Worm (Caenorhabditis elegans) whole organism, late embryonic: ENCODE measurements around the gene Y116A8C.29.

Source experiments
- F13H6.1 ChIP-seq: sonication (generic microtip); optimal IDR thresholded peaks from 2 replicates; lab custom pipeline; 2016; ENCODE audit warnings: missing genetic modification characterization, missing compliant biosample characterization
- K02D7.2 ChIP-seq: sonication (generic microtip); optimal IDR thresholded peaks from 2 replicates; lab custom pipeline; 2017; ENCODE audit warnings: mild to moderate bottlenecking, missing genetic modification characterization, missing compliant biosample characterization
- T23F11.4 ChIP-seq: fragments of 200-800 bp; sonication (Bioruptor generic); optimal IDR thresholded peaks from 2 replicates; lab custom pipeline; 2018; ENCODE audit warnings: mild to moderate bottlenecking, missing genetic modification characterization, missing compliant biosample characterization
- Y22D7AL.16 ChIP-seq: sonication (generic microtip); optimal IDR thresholded peaks from 2 replicates; lab custom pipeline; 2016; ENCODE audit warnings: missing genetic modification characterization, missing compliant biosample characterization
- ahr-1 ChIP-seq: sonication (generic microtip); optimal IDR thresholded peaks from 2 replicates; lab custom pipeline; 2016; ENCODE audit warnings: missing genetic modification characterization, missing compliant biosample characterization
- ama-1 ChIP-seq: fragments of 150-350 bp; optimal IDR thresholded peaks from 2 replicates; lab custom pipeline; 2014
- ceh-14 ChIP-seq: sonication (generic microtip); optimal IDR thresholded peaks from 2 replicates; lab custom pipeline; 2016; ENCODE audit warnings: missing genotype, missing genetic modification characterization, missing compliant biosample characterization
- ceh-18 ChIP-seq: sonication (generic microtip); optimal IDR thresholded peaks from 2 replicates; lab custom pipeline; 2016; ENCODE audit warnings: missing genetic modification characterization, missing compliant biosample characterization
- ceh-2 ChIP-seq: sonication (generic microtip); optimal IDR thresholded peaks from 2 replicates; lab custom pipeline; 2016; ENCODE audit warnings: missing genotype, missing genetic modification characterization, missing compliant biosample characterization
- ceh-30 ChIP-seq: fragments of 150-350 bp; optimal IDR thresholded peaks from 2 replicates; lab custom pipeline; 2014; ENCODE audit warnings: missing biosample characterization, missing genetic modification characterization
- ceh-31 ChIP-seq: sonication (generic microtip); optimal IDR thresholded peaks from 2 replicates; lab custom pipeline; 2016; ENCODE audit warnings: missing genetic modification characterization, missing compliant biosample characterization
- ceh-34 ChIP-seq: sonication (generic microtip); optimal IDR thresholded peaks from 2 replicates; lab custom pipeline; 2016; ENCODE audit warnings: mild to moderate bottlenecking, missing genetic modification characterization, missing compliant biosample characterization
- ceh-48 ChIP-seq: sonication (generic microtip); optimal IDR thresholded peaks from 2 replicates; lab custom pipeline; 2016; ENCODE audit warnings: missing genetic modification characterization, inconsistent platforms, missing compliant biosample characterization
- ceh-6 ChIP-seq: fragments of 200-800 bp; sonication (Bioruptor generic); optimal IDR thresholded peaks from 2 replicates; lab custom pipeline; 2018; ENCODE audit warnings: mild to moderate bottlenecking, missing genetic modification characterization, missing compliant biosample characterization
- dmd-4 ChIP-seq: sonication (generic microtip); optimal IDR thresholded peaks from 2 replicates; lab custom pipeline; 2016; ENCODE audit warnings: borderline replicate concordance, missing genetic modification characterization, missing compliant biosample characterization
- elt-2 ChIP-seq: sonication (generic microtip); optimal IDR thresholded peaks from 2 replicates; lab custom pipeline; 2016; ENCODE audit warnings: missing genetic modification reagents, missing genetic modification characterization, missing compliant biosample characterization
- elt-4 ChIP-seq: sonication (generic microtip); optimal IDR thresholded peaks from 2 replicates; lab custom pipeline; 2016; ENCODE audit warnings: missing genetic modification characterization, missing compliant biosample characterization
- ets-4 ChIP-seq: sonication (generic microtip); optimal IDR thresholded peaks from 2 replicates; lab custom pipeline; 2016; ENCODE audit warnings: missing genetic modification characterization, missing compliant biosample characterization
- fax-1 ChIP-seq: sonication (generic microtip); optimal IDR thresholded peaks from 2 replicates; lab custom pipeline; 2016; ENCODE audit warnings: missing genotype, missing genetic modification characterization, missing compliant biosample characterization
- gmeb-2 ChIP-seq: sonication (generic microtip); optimal IDR thresholded peaks from 2 replicates; lab custom pipeline; 2016; ENCODE audit warnings: missing genetic modification characterization, inconsistent platforms, missing compliant biosample characterization
- hlh-15 ChIP-seq: sonication (generic microtip); optimal IDR thresholded peaks from 2 replicates; lab custom pipeline; 2016; ENCODE audit warnings: missing genetic modification characterization, missing compliant biosample characterization
- lim-6 ChIP-seq: sonication (generic microtip); optimal IDR thresholded peaks from 2 replicates; lab custom pipeline; 2016; ENCODE audit warnings: missing genetic modification characterization, missing compliant biosample characterization
- lin-11 ChIP-seq: fragments of 200-800 bp; sonication (Bioruptor generic); optimal IDR thresholded peaks from 2 replicates; lab custom pipeline; 2018; ENCODE audit warnings: mild to moderate bottlenecking, missing genetic modification characterization, missing compliant biosample characterization
- madf-2 ChIP-seq: sonication (generic microtip); optimal IDR thresholded peaks from 2 replicates; lab custom pipeline; 2017; ENCODE audit warnings: missing genetic modification characterization, missing compliant biosample characterization
- mec-3 ChIP-seq: sonication (generic microtip); optimal IDR thresholded peaks from 2 replicates; lab custom pipeline; 2016; ENCODE audit warnings: borderline replicate concordance, missing genetic modification characterization, missing compliant biosample characterization
- nfya-1 ChIP-seq: sonication (generic microtip); optimal IDR thresholded peaks from 2 replicates; lab custom pipeline; 2017; ENCODE audit warnings: missing genetic modification characterization, mild to moderate bottlenecking, missing compliant biosample characterization, antibody characterized with exemption, moderate library complexity
- nhr-11 ChIP-seq: fragments of 150-350 bp; optimal IDR thresholded peaks from 2 replicates; lab custom pipeline; 2014; ENCODE audit warnings: missing biosample characterization, missing genetic modification characterization
- pag-3 ChIP-seq: sonication (generic microtip); optimal IDR thresholded peaks from 2 replicates; lab custom pipeline; 2016; ENCODE audit warnings: missing compliant biosample characterization, missing genetic modification characterization, borderline replicate concordance
- pat-9 ChIP-seq: fragments of 200-800 bp; sonication (Bioruptor generic); optimal IDR thresholded peaks from 2 replicates; lab custom pipeline; 2018; ENCODE audit warnings: mild to moderate bottlenecking, missing genetic modification characterization, moderate library complexity, missing compliant biosample characterization
- pax-1 ChIP-seq: fragments of 150-350 bp; optimal IDR thresholded peaks from 2 replicates; lab custom pipeline; 2014; ENCODE audit warnings: missing biosample characterization, missing genetic modification characterization
- pqm-1 ChIP-seq: sonication (generic microtip); optimal IDR thresholded peaks from 2 replicates; lab custom pipeline; 2016; ENCODE audit warnings: missing genetic modification characterization, missing compliant biosample characterization
- ref-2 ChIP-seq: sonication (generic microtip); optimal IDR thresholded peaks from 2 replicates; lab custom pipeline; 2016; ENCODE audit warnings: missing genetic modification characterization, missing compliant biosample characterization
- sox-4 ChIP-seq: sonication (generic microtip); optimal IDR thresholded peaks from 2 replicates; lab custom pipeline; 2017; ENCODE audit warnings: mild to moderate bottlenecking, missing genetic modification characterization, inconsistent platforms, missing compliant biosample characterization
- syd-9 ChIP-seq: sonication (generic microtip); optimal IDR thresholded peaks from 2 replicates; lab custom pipeline; 2016; ENCODE audit warnings: mild to moderate bottlenecking, missing genetic modification characterization, moderate library complexity, missing compliant biosample characterization
- tbx-7 ChIP-seq: sonication (generic microtip); optimal IDR thresholded peaks from 2 replicates; lab custom pipeline; 2016; ENCODE audit warnings: missing genotype, missing genetic modification characterization, missing compliant biosample characterization
- ttx-3 ChIP-seq: sonication (generic microtip); optimal IDR thresholded peaks from 2 replicates; lab custom pipeline; 2016; ENCODE audit warnings: missing genetic modification reagents, missing genetic modification characterization, missing compliant biosample characterization
- unc-55 ChIP-seq: sonication (generic microtip); optimal IDR thresholded peaks from 2 replicates; lab custom pipeline; 2017; ENCODE audit warnings: missing biosample characterization, missing genetic modification reagents, missing genetic modification characterization
- zip-5 ChIP-seq: sonication (generic microtip); optimal IDR thresholded peaks from 2 replicates; lab custom pipeline; 2016; ENCODE audit warnings: missing genetic modification characterization, missing compliant biosample characterization

Y116A8C.29 gene

ce11 chrIV:17100628-17101338 is 7.0 kb downstream of the Y116A8C.29 start:
- TF ChIP-seq pag-3 (tag; lab: Kevin White, UChicago): no peak
- peak; percentile 92 for TF ChIP-seq nfya-1 (tag; lab: Kevin White, UChicago)

ce11 chrIV:17103116-17103515 is 9.3 kb downstream of the Y116A8C.29 start:
- TF ChIP-seq ets-4 (no peak), pax-1 (no peak), elt-4 (tag; lab: Kevin White, UChicago) (no peak), T23F11.4 (no peak), lin-11 (no peak), unc-55 (GFP tag; lab: Kevin White, UChicago) (no peak), ceh-30 (tag; lab: Kevin White, UChicago) (no peak), ahr-1 (tag; lab: Kevin White, UChicago) (no peak), pat-9 (tag; lab: Kevin White, UChicago) (no peak), ceh-6 (GFP tag; lab: Kevin White, UChicago) (no peak), ama-1 (no peak), lim-6 (tag; lab: Kevin White, UChicago) (no peak), ceh-18 (tag; lab: Kevin White, UChicago) (no peak), ceh-2 (no peak), zip-5 (no peak)

ce11 chrIV:17103615-17104014 is 9.8 kb downstream of the Y116A8C.29 start, which contains the start of gene Y116A8C.30:
Gene Y116A8C.30 (minus strand): TSS chrIV:17103715.
- TF ChIP-seq Y22D7AL.16 (tag; lab: Kevin White, UChicago) (no peak), gmeb-2 (tag; lab: Kevin White, UChicago) (no peak), ceh-48 (tag; lab: Kevin White, UChicago) (no peak), nhr-11 (tag; lab: Kevin White, UChicago) (no peak), ttx-3 (tag; lab: Kevin White, UChicago) (no peak), elt-4 (tag; lab: Kevin White, UChicago) (no peak), tbx-7 (tag; lab: Kevin White, UChicago) (no peak), T23F11.4 (no peak), ceh-6 (GFP tag; lab: Kevin White, UChicago) (no peak), sox-4 (tag; lab: Kevin White, UChicago) (no peak), lim-6 (tag; lab: Kevin White, UChicago) (no peak), elt-2 (tag; lab: Kevin White, UChicago) (no peak), pqm-1 (tag; lab: Kevin White, UChicago) (no peak), ceh-14 (no peak), ets-4 (no peak), ceh-34 (tag; lab: Kevin White, UChicago) (no peak), ceh-2 (no peak)

DNA sequence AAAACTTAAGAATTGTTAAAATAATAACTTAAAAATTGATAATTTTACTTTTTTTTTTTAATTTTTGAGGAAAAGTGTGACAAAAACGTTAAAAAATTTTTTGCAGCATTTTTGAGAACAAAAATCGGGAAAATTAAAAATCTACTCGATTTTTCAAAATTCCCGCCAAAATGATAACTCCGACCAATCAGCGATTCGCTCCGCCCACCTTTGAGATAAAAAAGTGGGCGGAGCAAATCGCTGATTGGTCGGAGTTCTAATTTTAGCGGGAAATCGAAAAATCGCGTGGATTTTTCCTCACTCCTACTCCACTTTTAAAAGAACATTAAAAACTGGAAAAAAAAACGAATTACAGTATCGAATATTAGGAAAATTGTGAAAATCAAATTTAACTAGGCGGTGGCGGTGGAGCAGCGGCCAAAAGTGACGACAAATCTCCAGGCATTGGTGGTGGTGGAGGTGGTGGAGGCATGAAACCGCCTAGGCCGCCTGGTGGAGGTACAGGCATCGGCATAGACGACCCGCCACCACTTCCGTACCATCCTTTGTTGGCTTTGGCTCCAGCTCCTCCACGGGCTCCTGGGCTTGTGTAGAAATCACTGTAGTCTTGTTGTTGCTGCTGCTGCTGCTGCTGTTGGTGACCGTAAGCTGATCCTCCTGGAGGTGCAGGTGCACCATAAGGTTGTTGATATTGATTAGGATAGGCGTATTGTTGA is 10.5 kb downstream of the Y116A8C.29 start:
- no peak for TF ChIP-seq dmd-4 (tag; lab: Kevin White, UChicago)
- no peak for TF ChIP-seq syd-9 (tag; lab: Kevin White, UChicago)
- TF ChIP-seq nfya-1 (tag; lab: Kevin White, UChicago): peak; percentile 94
- no peak for TF ChIP-seq K02D7.2 (tag; lab: Kevin White, UChicago)

DNA sequence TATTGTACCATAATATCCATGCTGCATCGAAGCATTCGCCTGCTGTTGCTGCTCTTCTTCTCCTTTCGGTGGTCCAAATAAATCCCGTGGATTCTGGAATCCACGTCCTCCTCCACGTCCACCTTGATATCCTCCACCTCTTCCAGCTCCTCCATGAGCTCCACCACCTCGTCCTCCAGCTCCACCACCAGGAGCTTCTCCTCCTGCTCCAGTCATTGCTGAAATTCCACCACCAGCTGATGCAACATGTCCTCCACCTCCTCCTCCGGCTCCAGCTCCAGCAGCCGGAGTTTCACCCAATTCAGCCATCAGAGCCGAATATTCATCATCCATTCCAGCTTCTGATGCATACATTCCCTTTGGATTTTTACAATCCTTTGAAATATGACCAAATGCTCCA is 11.8 kb downstream of the Y116A8C.29 start:
- TF ChIP-seq pag-3 (tag; lab: Kevin White, UChicago) (no peak), sox-4 (tag; lab: Kevin White, UChicago) (no peak), Y22D7AL.16 (tag; lab: Kevin White, UChicago) (no peak), madf-2 (tag; lab: Kevin White, UChicago) (no peak), hlh-15 (tag; lab: Kevin White, UChicago) (no peak), F13H6.1 (no peak), ceh-31 (tag; lab: Kevin White, UChicago) (no peak), ref-2 (tag; lab: Kevin White, UChicago) (no peak), mec-3 (no peak), fax-1 (tag; lab: Kevin White, UChicago) (no peak)
